Worm (Caenorhabditis elegans) whole organism, late embryonic: ENCODE results near the gene F27E5.5.

Source experiments
- C08G9.2 ChIP-seq: sonication (generic microtip); optimal IDR thresholded peaks from 2 replicates; lab custom pipeline; 2016; ENCODE audit warnings: mild to moderate bottlenecking, missing genetic modification characterization, moderate library complexity, missing compliant biosample characterization
- C38D4.7 ChIP-seq: fragments of 200-800 bp; sonication (Bioruptor generic); optimal IDR thresholded peaks from 2 replicates; lab custom pipeline; 2018; ENCODE audit warnings: mild to moderate bottlenecking, missing genetic modification characterization, moderate library complexity, missing compliant biosample characterization
- K02D7.2 ChIP-seq: sonication (generic microtip); optimal IDR thresholded peaks from 2 replicates; lab custom pipeline; 2017; ENCODE audit warnings: mild to moderate bottlenecking, missing genetic modification characterization, missing compliant biosample characterization
- T23F11.4 ChIP-seq: fragments of 200-800 bp; sonication (Bioruptor generic); optimal IDR thresholded peaks from 2 replicates; lab custom pipeline; 2018; ENCODE audit warnings: mild to moderate bottlenecking, missing genetic modification characterization, missing compliant biosample characterization
- ahr-1 ChIP-seq: sonication (generic microtip); optimal IDR thresholded peaks from 2 replicates; lab custom pipeline; 2016; ENCODE audit warnings: missing genetic modification characterization, missing compliant biosample characterization
- ceh-19 ChIP-seq: fragments of 200-800 bp; sonication (Bioruptor generic); optimal IDR thresholded peaks from 2 replicates; lab custom pipeline; 2018; ENCODE audit warnings: mild to moderate bottlenecking, missing genetic modification characterization, missing compliant biosample characterization
- ceh-2 ChIP-seq: sonication (generic microtip); optimal IDR thresholded peaks from 2 replicates; lab custom pipeline; 2016; ENCODE audit warnings: missing genotype, missing genetic modification characterization, missing compliant biosample characterization
- ceh-22 ChIP-seq: sonication (generic microtip); optimal IDR thresholded peaks from 2 replicates; lab custom pipeline; 2017; ENCODE audit warnings: missing biosample characterization, missing genetic modification characterization
- ceh-24 ChIP-seq: sonication (generic microtip); optimal IDR thresholded peaks from 2 replicates; lab custom pipeline; 2016; ENCODE audit warnings: mild to moderate bottlenecking, missing genetic modification characterization, missing compliant biosample characterization
- ceh-31 ChIP-seq: sonication (generic microtip); optimal IDR thresholded peaks from 2 replicates; lab custom pipeline; 2016; ENCODE audit warnings: missing genetic modification characterization, missing compliant biosample characterization
- ceh-34 ChIP-seq: sonication (generic microtip); optimal IDR thresholded peaks from 2 replicates; lab custom pipeline; 2016; ENCODE audit warnings: mild to moderate bottlenecking, missing genetic modification characterization, missing compliant biosample characterization
- ceh-9 ChIP-seq: sonication (generic microtip); optimal IDR thresholded peaks from 2 replicates; lab custom pipeline; 2016; ENCODE audit warnings: mild to moderate bottlenecking, missing genetic modification characterization, inconsistent platforms, missing compliant biosample characterization
- dmd-4 ChIP-seq: sonication (generic microtip); optimal IDR thresholded peaks from 2 replicates; lab custom pipeline; 2016; ENCODE audit warnings: borderline replicate concordance, missing genetic modification characterization, missing compliant biosample characterization
- elt-2 ChIP-seq: sonication (generic microtip); optimal IDR thresholded peaks from 2 replicates; lab custom pipeline; 2016; ENCODE audit warnings: missing genetic modification reagents, missing genetic modification characterization, missing compliant biosample characterization
- elt-4 ChIP-seq: sonication (generic microtip); optimal IDR thresholded peaks from 2 replicates; lab custom pipeline; 2016; ENCODE audit warnings: missing genetic modification characterization, missing compliant biosample characterization
- ets-4 ChIP-seq: sonication (generic microtip); optimal IDR thresholded peaks from 2 replicates; lab custom pipeline; 2016; ENCODE audit warnings: missing genetic modification characterization, missing compliant biosample characterization
- eyg-1 ChIP-seq: sonication (generic microtip); optimal IDR thresholded peaks from 2 replicates; lab custom pipeline; 2016; ENCODE audit warnings: missing genotype, missing genetic modification characterization, missing compliant biosample characterization
- fkh-6 ChIP-seq: sonication (generic microtip); optimal IDR thresholded peaks from 2 replicates; lab custom pipeline; 2016; ENCODE audit warnings: missing genetic modification characterization, missing compliant biosample characterization
- gmeb-2 ChIP-seq: sonication (generic microtip); optimal IDR thresholded peaks from 2 replicates; lab custom pipeline; 2016; ENCODE audit warnings: missing genetic modification characterization, inconsistent platforms, missing compliant biosample characterization
- hlh-15 ChIP-seq: sonication (generic microtip); optimal IDR thresholded peaks from 2 replicates; lab custom pipeline; 2016; ENCODE audit warnings: missing genetic modification characterization, missing compliant biosample characterization
- hlh-30 ChIP-seq: sonication (generic microtip); optimal IDR thresholded peaks from 2 replicates; lab custom pipeline; 2017; ENCODE audit warnings: antibody characterized with exemption, missing genetic modification characterization, missing compliant biosample characterization; ENCODE audit not compliant: insufficient read depth
- lim-6 ChIP-seq: sonication (generic microtip); optimal IDR thresholded peaks from 2 replicates; lab custom pipeline; 2016; ENCODE audit warnings: missing genetic modification characterization, missing compliant biosample characterization
- madf-2 ChIP-seq: sonication (generic microtip); optimal IDR thresholded peaks from 2 replicates; lab custom pipeline; 2017; ENCODE audit warnings: missing genetic modification characterization, missing compliant biosample characterization
- mec-3 ChIP-seq: sonication (generic microtip); optimal IDR thresholded peaks from 2 replicates; lab custom pipeline; 2016; ENCODE audit warnings: borderline replicate concordance, missing genetic modification characterization, missing compliant biosample characterization
- nfya-1 ChIP-seq: sonication (generic microtip); optimal IDR thresholded peaks from 2 replicates; lab custom pipeline; 2017; ENCODE audit warnings: missing genetic modification characterization, mild to moderate bottlenecking, missing compliant biosample characterization, antibody characterized with exemption, moderate library complexity
- nhr-232 ChIP-seq: sonication (generic microtip); optimal IDR thresholded peaks from 2 replicates; lab custom pipeline; 2016; ENCODE audit warnings: missing genetic modification characterization, missing compliant biosample characterization
- npax-4 ChIP-seq: sonication (generic microtip); optimal IDR thresholded peaks from 2 replicates; lab custom pipeline; 2016; ENCODE audit warnings: missing genetic modification characterization, missing compliant biosample characterization
- pax-1 ChIP-seq: fragments of 150-350 bp; optimal IDR thresholded peaks from 2 replicates; lab custom pipeline; 2014; ENCODE audit warnings: missing biosample characterization, missing genetic modification characterization
- pha-2 ChIP-seq: sonication (generic microtip); optimal IDR thresholded peaks from 2 replicates; lab custom pipeline; 2017; ENCODE audit warnings: mild to moderate bottlenecking, missing genetic modification characterization, missing compliant biosample characterization
- pros-1 ChIP-seq: fragments of 150-350 bp; optimal IDR thresholded peaks from 2 replicates; lab custom pipeline; 2014; ENCODE audit warnings: missing biosample characterization, missing genetic modification reagents, missing genetic modification characterization
- sdc-2 ChIP-seq: sonication (generic microtip); optimal IDR thresholded peaks from 2 replicates; lab custom pipeline; 2016; ENCODE audit warnings: missing genotype, missing genetic modification characterization, missing compliant biosample characterization
- sox-2 ChIP-seq: fragments of 200-800 bp; sonication (Bioruptor generic); IDR thresholded peaks from 2 replicates; pipeline ENCODE4 v1.3.6; 2022; ENCODE audit warnings: missing genetic modification reagents, missing genetic modification characterization, missing compliant biosample characterization
- tbx-7 ChIP-seq: sonication (generic microtip); optimal IDR thresholded peaks from 2 replicates; lab custom pipeline; 2016; ENCODE audit warnings: missing genotype, missing genetic modification characterization, missing compliant biosample characterization
- unc-42 ChIP-seq: sonication (generic microtip); optimal IDR thresholded peaks from 2 replicates; lab custom pipeline; 2016; ENCODE audit warnings: missing genotype, missing genetic modification characterization, missing compliant biosample characterization
- unc-86 ChIP-seq: sonication (generic microtip); optimal IDR thresholded peaks from 2 replicates; lab custom pipeline; 2016; ENCODE audit warnings: missing genetic modification characterization, missing compliant biosample characterization
- zip-5 ChIP-seq: sonication (generic microtip); optimal IDR thresholded peaks from 2 replicates; lab custom pipeline; 2016; ENCODE audit warnings: missing genetic modification characterization, missing compliant biosample characterization

F27E5.5 gene

DNA sequence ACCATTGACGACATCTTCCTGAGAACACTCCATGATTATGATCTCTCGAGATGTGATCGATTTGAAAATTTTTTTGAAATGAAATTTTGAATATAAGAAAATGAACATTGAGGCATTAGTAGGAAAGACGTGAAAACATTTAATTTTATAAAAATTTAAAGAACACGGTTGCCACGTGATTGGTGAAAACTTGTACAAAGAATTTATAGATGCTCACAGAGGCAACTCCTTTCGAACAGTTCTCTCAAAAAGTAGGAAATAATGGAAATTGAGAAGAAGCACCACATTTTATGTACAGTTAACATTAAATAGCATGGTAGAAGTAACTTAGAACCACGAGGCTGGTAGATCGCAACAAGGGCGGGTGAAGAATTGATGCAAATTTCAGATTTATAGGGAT lies 24.8 kb downstream of the F27E5.5 start, which contains the start of gene ZK945.6:
Gene ZK945.6, minus strand, starts transcription at position 101 of the 400 bp plus-strand sequence.
- TF ChIP-seq ceh-24 (no peak), ceh-2 (no peak), npax-4 (no peak), pax-1 (tag; lab: Kevin White, UChicago) (no peak), C08G9.2 (tag; lab: Kevin White, UChicago) (no peak), ceh-19 (GFP tag; lab: Kevin White, UChicago) (no peak), zip-5 (tag; lab: Kevin White, UChicago) (no peak), pros-1 (no peak), ceh-9 (no peak), gmeb-2 (tag; lab: Kevin White, UChicago) (no peak)

DNA sequence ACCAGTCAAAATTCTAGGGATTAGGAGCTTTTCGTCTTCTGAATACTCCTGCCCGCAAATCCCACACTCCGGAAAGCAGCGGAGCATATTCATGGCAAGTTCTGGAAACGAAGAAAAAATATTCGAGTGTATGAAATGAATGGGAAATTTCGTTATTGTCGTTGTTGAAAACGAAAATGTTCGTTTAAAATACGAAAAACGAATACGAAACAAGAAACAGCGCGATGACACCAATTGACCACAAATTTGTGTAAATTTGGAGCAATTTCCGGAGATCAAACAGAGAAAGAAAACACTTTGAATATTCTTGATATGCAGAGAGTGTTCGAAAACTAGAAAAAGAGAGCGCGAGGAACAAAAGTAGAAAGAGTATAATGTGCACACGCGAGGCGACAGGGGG lies 26.1 kb downstream of the F27E5.5 start, which contains the start of gene ZK945.4:
Gene ZK945.4, minus strand, starts transcription at position 101 of the 400 bp plus-strand sequence.
- TF ChIP-seq unc-86 (tag; lab: Kevin White, UChicago) (no peak), elt-4 (no peak)

DNA sequence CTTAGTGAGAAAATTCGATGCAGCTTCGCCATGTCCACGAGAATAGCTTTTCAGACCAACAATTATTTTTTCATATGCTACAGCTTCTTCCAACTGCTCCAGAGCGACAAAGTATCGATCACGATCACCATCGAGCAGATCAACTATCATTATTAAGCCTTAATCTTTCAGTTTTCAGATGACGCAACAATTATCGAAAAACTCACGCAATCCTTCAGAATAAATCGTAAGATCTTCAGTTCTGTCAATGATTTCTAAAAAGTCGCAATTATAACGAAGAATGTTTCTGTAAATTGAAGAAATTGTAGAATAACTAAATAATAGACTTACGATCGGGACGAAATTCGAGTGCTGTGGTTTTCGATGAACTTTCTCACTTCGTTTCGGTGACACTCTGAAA lies 28.4 kb downstream of the F27E5.5 start:
- TF ChIP-seq nhr-232, result no peak
- no peak for TF ChIP-seq eyg-1 (tag; lab: Kevin White, UChicago)
- no peak for TF ChIP-seq unc-42
- TF ChIP-seq C38D4.7 (GFP tag; lab: Kevin White, UChicago), result no peak
- TF ChIP-seq pha-2 (tag; lab: Kevin White, UChicago), result no peak
- TF ChIP-seq madf-2 (tag; lab: Kevin White, UChicago), result no peak
- no peak for TF ChIP-seq ceh-34
- no peak for TF ChIP-seq mec-3 (tag; lab: Kevin White, UChicago)
- TF ChIP-seq ahr-1 (tag; lab: Kevin White, UChicago), result no peak
- no peak for TF ChIP-seq ceh-19 (GFP tag; lab: Kevin White, UChicago)
- TF ChIP-seq K02D7.2 (tag; lab: Kevin White, UChicago), result no peak
- no peak for TF ChIP-seq ceh-9
- no peak for TF ChIP-seq hlh-30 (tag; lab: Kevin White, UChicago)
- no peak for TF ChIP-seq hlh-15 (tag; lab: Kevin White, UChicago)
- TF ChIP-seq T23F11.4, result no peak
- TF ChIP-seq npax-4, result no peak
- TF ChIP-seq ets-4 (tag; lab: Kevin White, UChicago), result no peak
- TF ChIP-seq ceh-22, result no peak
- TF ChIP-seq, all 69 proteins: peak for 0

DNA sequence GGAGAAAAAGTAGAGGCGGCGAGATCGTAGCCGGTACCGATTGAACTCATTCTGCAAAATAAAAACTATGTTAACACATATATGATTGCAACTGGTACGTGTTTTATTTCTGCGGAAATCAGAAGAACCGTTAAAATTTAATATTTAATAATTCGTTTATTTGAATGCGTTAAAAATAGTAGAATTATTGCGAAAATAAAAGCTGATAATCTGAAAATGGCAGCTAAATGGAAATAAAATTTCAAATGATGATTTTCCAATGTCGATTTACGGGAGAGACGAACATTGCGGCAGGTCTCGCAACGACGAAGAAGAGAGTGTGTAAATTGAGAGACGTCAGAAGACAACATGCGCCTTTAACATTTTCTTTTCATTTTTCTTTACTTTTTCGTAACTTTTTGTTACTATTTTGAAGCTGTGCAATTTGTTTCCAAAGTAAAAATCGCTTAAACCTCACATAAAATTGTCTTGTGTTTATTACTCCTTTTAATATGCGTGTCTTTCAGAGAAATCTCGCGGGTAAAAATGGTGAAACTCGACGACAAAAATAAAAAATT lies 31.8 kb downstream of the F27E5.5 start, which contains the start of the genes pas-7 and puf-12:
Gene pas-7, minus strand, starts transcription at position 51 of the 557 bp plus-strand sequence.
Gene puf-12, plus strand, starts transcription at position 507 of the 557 bp plus-strand sequence.
- peak; percentile 4 for TF ChIP-seq pax-1 (tag; lab: Kevin White, UChicago)
- no peak for TF ChIP-seq fkh-6 (tag; lab: Kevin White, UChicago)
- no peak for TF ChIP-seq lim-6 (tag; lab: Kevin White, UChicago)
- TF ChIP-seq pros-1, result no peak
- no peak for TF ChIP-seq zip-5 (tag; lab: Kevin White, UChicago)
- no peak for TF ChIP-seq npax-4
- peak; percentile 7 for TF ChIP-seq ceh-31 (tag; lab: Kevin White, UChicago)
- TF ChIP-seq, all 69 proteins: peak for 2

DNA sequence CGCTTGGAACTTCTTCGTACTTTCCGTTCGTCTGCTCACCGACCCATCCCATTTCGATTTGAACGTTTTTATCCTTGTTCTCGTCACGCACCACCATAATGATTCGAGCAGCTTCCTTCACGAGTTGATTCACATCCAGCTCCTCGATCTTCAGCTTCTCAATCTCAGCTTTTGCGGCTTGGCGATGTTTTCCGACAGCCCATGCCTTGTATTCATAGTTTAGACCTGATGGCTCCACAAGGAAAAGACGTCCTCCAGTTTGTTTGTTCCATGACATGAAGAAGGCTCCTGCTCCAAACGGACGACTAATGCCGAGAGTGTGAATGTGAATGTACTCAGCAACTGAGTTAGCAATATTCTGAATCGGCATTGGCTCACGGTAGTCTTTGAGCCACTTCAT lies 32.6 kb downstream of the F27E5.5 start:
- TF ChIP-seq ets-4 (tag; lab: Kevin White, UChicago) (no peak), tbx-7 (tag; lab: Kevin White, UChicago) (no peak), sox-2 (GFP tag; lab: Robert Waterston, UW) (no peak), sdc-2 (no peak), hlh-30 (tag; lab: Kevin White, UChicago) (no peak), dmd-4 (tag; lab: Kevin White, UChicago) (no peak), elt-2 (tag; lab: Kevin White, UChicago) (no peak), pax-1 (tag; lab: Kevin White, UChicago) (no peak), nhr-232 (no peak), ceh-22 (no peak), nfya-1 (tag; lab: Kevin White, UChicago) (no peak), fkh-6 (tag; lab: Kevin White, UChicago) (no peak), lim-6 (tag; lab: Kevin White, UChicago) (no peak)
